Fruit fly (Drosophila melanogaster): ENCODE results near the gene CG6000.

DNA sequence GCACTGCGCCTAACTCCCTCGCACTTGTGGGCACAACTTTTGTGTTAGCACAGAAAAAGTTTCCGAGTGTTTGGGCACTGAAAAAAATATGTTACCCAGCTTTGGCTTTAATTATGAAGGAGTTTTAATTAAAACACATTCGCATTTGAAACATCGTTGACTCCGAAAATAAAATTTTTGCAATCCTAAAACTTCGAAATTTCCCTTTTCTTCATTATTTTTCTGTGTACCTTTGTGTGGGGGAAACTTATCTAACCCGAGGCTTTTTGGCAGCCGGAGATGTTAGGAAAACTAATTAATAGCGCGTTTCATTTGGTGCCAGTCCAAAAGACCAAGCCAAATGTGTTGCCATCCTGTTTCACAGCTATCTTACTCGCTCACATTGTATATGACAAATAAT, 37.5 kb downstream of the CG6000 start:
- no peak for TF ChIP-seq pan (optimal IDR thresholded peaks at IDR 0.05)
- no peak for TF ChIP-seq Dll (optimal IDR thresholded peaks at IDR 0.05)
- TF ChIP-seq EcR (GFP tag; optimal IDR thresholded peaks at IDR 0.05), result no peak
- no peak for TF ChIP-seq usp (GFP tag; optimal IDR thresholded peaks at IDR 0.05)
- no peak for TF ChIP-seq CG8478 (optimal IDR thresholded peaks at IDR 0.05)
